Fruit fly (Drosophila melanogaster): ENCODE measurements around the gene CG6912.

dm6 chr3R:15114465-15115228, 22.2 kb downstream of the CG6912 start:
- no peak for TF ChIP-seq jim (GFP tag; optimal IDR thresholded peaks at IDR 0.05)
- no peak for TF ChIP-seq Hr78 (GFP tag; optimal IDR thresholded peaks at IDR 0.05)
